Fruit fly (Drosophila melanogaster) whole organism, prepupa: ENCODE data around the gene Sugb.
A peak's percentile ranks its signal among the peaks of the same experiment; 100 is the strongest.

Experiments
- Blimp-1 ChIP-seq: fragments of 200-800 bp; sonication (Bioruptor generic); optimal IDR thresholded peaks from 3 replicates; lab custom pipeline; 2017; ENCODE audit warnings: missing biosample characterization, missing genetic modification characterization, mild to moderate bottlenecking, moderate library complexity, missing genetic modification reagents
- CG10631 ChIP-seq: fragments of 200-800 bp; sonication (Bioruptor generic); optimal IDR thresholded peaks from 2 replicates; lab custom pipeline; 2016; ENCODE audit warnings: missing biosample characterization, missing genetic modification characterization
- CG10669 ChIP-seq: fragments of 200-800 bp; sonication (Bioruptor generic); optimal IDR thresholded peaks from 3 replicates; lab custom pipeline; 2018; ENCODE audit warnings: missing biosample characterization, mild to moderate bottlenecking, missing genetic modification characterization, moderate library complexity
- CG11294 ChIP-seq: fragments of 200-800 bp; sonication (Bioruptor generic); IDR thresholded peaks from 2 replicates; pipeline ENCODE4 v1.3.6; 2022; ENCODE audit warnings: missing biosample characterization, missing genetic modification characterization
- CG11762 ChIP-seq: fragments of 200-800 bp; sonication (Bioruptor generic); optimal IDR thresholded peaks from 3 replicates; lab custom pipeline; 2016; ENCODE audit warnings: missing biosample characterization, missing genetic modification characterization; ENCODE audit not compliant: insufficient read depth
- CG11902 ChIP-seq: fragments of 200-800 bp; sonication (Bioruptor generic); optimal IDR thresholded peaks from 3 replicates; lab custom pipeline; 2016; ENCODE audit warnings: missing biosample characterization, missing genetic modification characterization
- CG15336 ChIP-seq: fragments of 200-800 bp; sonication (Bioruptor generic); IDR thresholded peaks from 2 replicates; pipeline ENCODE4 v1.3.6; 2022; ENCODE audit warnings: missing biosample characterization, missing genetic modification characterization
- CG1621 ChIP-seq: fragments of 200-800 bp; sonication (Bioruptor generic); optimal IDR thresholded peaks from 3 replicates; lab custom pipeline; 2018; ENCODE audit warnings: missing biosample characterization, mild to moderate bottlenecking, missing genetic modification characterization
- CG16779 ChIP-seq: fragments of 200-800 bp; sonication (Bioruptor generic); optimal IDR thresholded peaks from 3 replicates; lab custom pipeline; 2017; ENCODE audit warnings: missing biosample characterization, mild to moderate bottlenecking, missing genetic modification characterization
- CG3032 ChIP-seq: fragments of 200-800 bp; optimal IDR thresholded peaks from 2 replicates; lab custom pipeline; 2019; ENCODE audit warnings: missing biosample characterization, mild to moderate bottlenecking, missing genetic modification characterization, moderate library complexity
- CG31627 ChIP-seq: fragments of 200-800 bp; sonication (Bioruptor generic); optimal IDR thresholded peaks from 3 replicates; lab custom pipeline; 2016; ENCODE audit warnings: missing biosample characterization, missing genetic modification characterization
- CG32006 ChIP-seq: fragments of 200-800 bp; sonication (Bioruptor generic); optimal IDR thresholded peaks from 3 replicates; lab custom pipeline; 2017; ENCODE audit warnings: missing biosample characterization, mild to moderate bottlenecking, missing genetic modification characterization
- CG34406 ChIP-seq: fragments of 200-800 bp; sonication (Bioruptor generic); optimal IDR thresholded peaks from 3 replicates; lab custom pipeline; 2016; ENCODE audit warnings: missing biosample characterization, missing genetic modification characterization
- CG3919 ChIP-seq: fragments of 200-800 bp; sonication (Bioruptor generic); optimal IDR thresholded peaks from 3 replicates; lab custom pipeline; 2016; ENCODE audit warnings: missing biosample characterization, missing genetic modification characterization
- CG4318 ChIP-seq: fragments of 200-800 bp; sonication (Bioruptor generic); optimal IDR thresholded peaks from 3 replicates; lab custom pipeline; 2017; ENCODE audit warnings: missing biosample characterization, mild to moderate bottlenecking, missing genetic modification characterization
- CG6276 ChIP-seq: fragments of 200-800 bp; sonication (Bioruptor generic); optimal IDR thresholded peaks from 2 replicates; lab custom pipeline; 2017; ENCODE audit warnings: missing biosample characterization, mild to moderate bottlenecking, missing genetic modification characterization
- CG6792 ChIP-seq: fragments of 200-800 bp; sonication (Bioruptor generic); optimal IDR thresholded peaks from 3 replicates; lab custom pipeline; 2016; ENCODE audit warnings: missing biosample characterization, missing genetic modification characterization
- CG6808 ChIP-seq: fragments of 200-800 bp; sonication (Bioruptor generic); optimal IDR thresholded peaks from 3 replicates; lab custom pipeline; 2017; ENCODE audit warnings: missing biosample characterization, missing genetic modification characterization, mild to moderate bottlenecking, moderate library complexity, missing genetic modification reagents
- CG6854 ChIP-seq: fragments of 200-800 bp; sonication (Bioruptor generic); optimal IDR thresholded peaks from 2 replicates; lab custom pipeline; 2017; ENCODE audit warnings: missing biosample characterization, mild to moderate bottlenecking, missing genetic modification characterization
- CG7368 ChIP-seq: fragments of 200-800 bp; sonication (Bioruptor generic); optimal IDR thresholded peaks from 3 replicates; lab custom pipeline; 2016; ENCODE audit warnings: missing biosample characterization, missing genetic modification characterization
- CG8119 ChIP-seq: fragments of 200-800 bp; sonication (Bioruptor generic); IDR thresholded peaks from 3 replicates; pipeline ENCODE4 v1.3.6; 2022; ENCODE audit warnings: missing biosample characterization, missing genetic modification characterization
- CG8319 ChIP-seq: fragments of 200-800 bp; sonication (Bioruptor generic); optimal IDR thresholded peaks from 3 replicates; lab custom pipeline; 2016; ENCODE audit warnings: missing biosample characterization, missing genetic modification characterization
- CG8632 ChIP-seq: fragments of 200-800 bp; sonication (Bioruptor generic); optimal IDR thresholded peaks from 3 replicates; lab custom pipeline; 2016; ENCODE audit warnings: missing biosample characterization, missing genetic modification characterization
- CG9139 ChIP-seq: fragments of 200-800 bp; sonication (Bioruptor generic); optimal IDR thresholded peaks from 3 replicates; lab custom pipeline; 2017; ENCODE audit warnings: missing biosample characterization, mild to moderate bottlenecking, missing genetic modification characterization
- Eip75B ChIP-seq: fragments of 200-800 bp; sonication (Bioruptor generic); optimal IDR thresholded peaks from 3 replicates; lab custom pipeline; 2016; ENCODE audit warnings: missing biosample characterization, missing genetic modification characterization
- Eip78C ChIP-seq: fragments of 200-800 bp; sonication (Bioruptor generic); peaks from one replicate; lab custom pipeline; 2016; ENCODE audit warnings: missing biosample characterization, missing genetic modification characterization
- Eip93F ChIP-seq: fragments of 200-800 bp; sonication (Bioruptor generic); optimal IDR thresholded peaks from 2 replicates; lab custom pipeline; 2016; ENCODE audit warnings: missing biosample characterization, mild to moderate bottlenecking, missing genetic modification characterization
- Ets21C ChIP-seq: fragments of 200-800 bp; sonication (Bioruptor generic); optimal IDR thresholded peaks from 3 replicates; lab custom pipeline; 2016; ENCODE audit warnings: missing biosample characterization, missing genetic modification characterization
- Ets96B ChIP-seq: fragments of 200-800 bp; optimal IDR thresholded peaks from 2 replicates; lab custom pipeline; 2019; ENCODE audit warnings: missing biosample characterization, mild to moderate bottlenecking, missing genetic modification characterization, moderate library complexity
- Gug ChIP-seq: fragments of 200-800 bp; sonication (Bioruptor generic); IDR thresholded peaks from 2 replicates; pipeline ENCODE4 v1.3.6; 2022; ENCODE audit warnings: missing biosample characterization, missing genetic modification characterization
- Hr39 ChIP-seq: fragments of 200-800 bp; sonication (Bioruptor generic); optimal IDR thresholded peaks from 2 replicates; lab custom pipeline; 2016; ENCODE audit warnings: missing biosample characterization, missing genetic modification characterization
- Lpt ChIP-seq: fragments of 200-800 bp; sonication (Bioruptor generic); optimal IDR thresholded peaks from 3 replicates; lab custom pipeline; 2016; ENCODE audit warnings: missing biosample characterization, missing genetic modification characterization
- Met ChIP-seq: fragments of 200-800 bp; sonication (Bioruptor generic); optimal IDR thresholded peaks from 3 replicates; lab custom pipeline; 2016; ENCODE audit warnings: missing biosample characterization, missing genetic modification characterization
- OdsH ChIP-seq: fragments of 200-800 bp; sonication (Bioruptor generic); optimal IDR thresholded peaks from 3 replicates; lab custom pipeline; 2016; ENCODE audit warnings: missing biosample characterization, missing genetic modification characterization
- Smox ChIP-seq: fragments of 200-800 bp; sonication (Bioruptor generic); optimal IDR thresholded peaks from 3 replicates; lab custom pipeline; 2016; ENCODE audit warnings: missing biosample characterization, missing genetic modification characterization
- Sox14 ChIP-seq: fragments of 200-800 bp; sonication (Bioruptor generic); optimal IDR thresholded peaks from 3 replicates; lab custom pipeline; 2016; ENCODE audit warnings: missing biosample characterization, missing genetic modification characterization
- achi ChIP-seq: fragments of 200-800 bp; sonication (Bioruptor generic); optimal IDR thresholded peaks from 3 replicates; lab custom pipeline; 2016; ENCODE audit warnings: missing biosample characterization, missing genetic modification characterization
- acj6 ChIP-seq: fragments of 200-800 bp; sonication (Bioruptor generic); optimal IDR thresholded peaks from 3 replicates; lab custom pipeline; 2016; ENCODE audit warnings: missing biosample characterization, missing genetic modification characterization
- dsx ChIP-seq: fragments of 200-800 bp; optimal IDR thresholded peaks from 3 replicates; lab custom pipeline; 2019; ENCODE audit warnings: missing biosample characterization, mild to moderate bottlenecking, missing genetic modification characterization, moderate library complexity; ENCODE audit not compliant: poor library complexity, severe bottlenecking
- eg ChIP-seq: fragments of 200-800 bp; sonication (Bioruptor generic); IDR thresholded peaks from 3 replicates; pipeline ENCODE4 v1.3.6; 2022; ENCODE audit warnings: missing biosample characterization, missing genetic modification characterization
- esn ChIP-seq: fragments of 200-800 bp; sonication (Bioruptor generic); optimal IDR thresholded peaks from 2 replicates; lab custom pipeline; 2016; ENCODE audit warnings: missing biosample characterization, mild to moderate bottlenecking, missing genetic modification characterization, moderate library complexity
- fd59A ChIP-seq: fragments of 200-800 bp; sonication (Bioruptor generic); optimal IDR thresholded peaks from 2 replicates; lab custom pipeline; 2017; ENCODE audit warnings: missing biosample characterization, mild to moderate bottlenecking, missing genetic modification characterization, missing genetic modification reagents
- lz ChIP-seq: fragments of 200-800 bp; sonication (Bioruptor generic); optimal IDR thresholded peaks from 3 replicates; lab custom pipeline; 2016; ENCODE audit warnings: missing biosample characterization, missing genetic modification characterization
- net ChIP-seq: fragments of 200-800 bp; sonication (Bioruptor generic); optimal IDR thresholded peaks from 3 replicates; lab custom pipeline; 2016; ENCODE audit warnings: missing biosample characterization, missing genetic modification characterization
- salr ChIP-seq, 2 experiments: fragments of 200-800 bp; sonication (Bioruptor generic); optimal IDR thresholded peaks; 3 replicates each; lab custom pipeline; 2016 to 2018; ENCODE audit warnings: missing biosample characterization in 2 of 2, missing genetic modification characterization in 2 of 2, mild to moderate bottlenecking in 1 of 2
- spab ChIP-seq: fragments of 200-800 bp; sonication (Bioruptor generic); optimal IDR thresholded peaks from 2 replicates; lab custom pipeline; 2017; ENCODE audit warnings: missing biosample characterization, mild to moderate bottlenecking, missing genetic modification characterization, missing genetic modification reagents
- ss ChIP-seq, 2 experiments: fragments of 200-800 bp; sonication (Bioruptor generic); optimal IDR thresholded peaks; 2 replicates in 1 of 2; 3 replicates in 1 of 2; lab custom pipeline; 2017 to 2018; ENCODE audit warnings: mild to moderate bottlenecking in 2 of 2, missing biosample characterization in 2 of 2, missing genetic modification characterization in 2 of 2, moderate library complexity in 1 of 2

Gene Sugb

dm6 chr3L:11712839-11713238 is 29.1 kb downstream of the Sugb start (continued):
- TF ChIP-seq esn: no peak
- TF ChIP-seq lz (GFP tag; lab: Kevin White, UChicago): no peak
- no peak for TF ChIP-seq Hr39 (GFP tag; lab: Kevin White, UChicago)
- peak; percentile 43 for TF ChIP-seq CG10669 (GFP tag; lab: Kevin White, UChicago)
- TF ChIP-seq CG1621: no peak
- TF ChIP-seq Met (GFP tag; lab: Kevin White, UChicago): no peak
- TF ChIP-seq CG6792 (GFP tag; lab: Kevin White, UChicago): peak; percentile 1
- peak; percentile 29 for TF ChIP-seq CG10631 (GFP tag; lab: Kevin White, UChicago)
- TF ChIP-seq CG16779 (tag; lab: Kevin White, UChicago): no peak
- TF ChIP-seq Eip93F (GFP tag; lab: Kevin White, UChicago): no peak
- TF ChIP-seq CG31627 (GFP tag; lab: Kevin White, UChicago): no peak
- peak; percentile 32 for TF ChIP-seq spab (GFP tag; lab: Kevin White, UChicago)
- TF ChIP-seq CG4318 (GFP tag; lab: Kevin White, UChicago): no peak
- peak; percentile 18 for TF ChIP-seq CG9139
- TF ChIP-seq Smox (GFP tag; lab: Kevin White, UChicago): no peak
- peak; percentile 19 for TF ChIP-seq acj6
- no peak for TF ChIP-seq CG6276
- TF ChIP-seq Lpt (GFP tag; lab: Kevin White, UChicago): no peak
- TF ChIP-seq CG34406: no peak
- no peak for TF ChIP-seq CG7368 (GFP tag; lab: Kevin White, UChicago)
- TF ChIP-seq CG11902 (GFP tag; lab: Kevin White, UChicago): no peak
- TF ChIP-seq salr (GFP tag; optimal IDR thresholded peaks at IDR 0.05; lab: Kevin White, UChicago): no peak
- no peak for TF ChIP-seq Blimp-1 (GFP tag; lab: Kevin White, UChicago)
- no peak for TF ChIP-seq CG8632 (GFP tag; lab: Kevin White, UChicago)
- TF ChIP-seq Ets21C (GFP tag; lab: Kevin White, UChicago): no peak

dm6 chr3L:11715187-11715586 is 31.4 kb downstream of the Sugb start, which contains the start of gene CG14132:
Gene CG14132, minus strand, starts transcription at chr3L:11715285.
- TF ChIP-seq CG6808 (GFP tag; lab: Kevin White, UChicago) (peak; percentile 13), Eip78C (GFP tag; lab: Kevin White, UChicago) (peak; percentile 31), net (GFP tag; lab: Kevin White, UChicago) (peak; percentile 0), CG15336 (GFP tag; lab: Robert Waterston, UW) (0 out of 2 replicates have a peak, but pooled peaks have one; percentile 28), CG6854 (GFP tag; lab: Kevin White, UChicago) (peak; percentile 36), CG8319 (GFP tag; lab: Kevin White, UChicago) (no peak), CG3919 (GFP tag; lab: Kevin White, UChicago) (peak; percentile 22), CG11294 (GFP tag; lab: Robert Waterston, UW) (no peak), ss (GFP tag; optimal IDR thresholded peaks at IDR 0.05; lab: Kevin White, UChicago) (no peak), OdsH (GFP tag; lab: Kevin White, UChicago) (no peak), CG1621 (peak; percentile 91), Eip75B (GFP tag; lab: Kevin White, UChicago) (peak; percentile 2), eg (0 out of 3 replicates have a peak, but pooled peaks have one; percentile 39), CG8119 (0 out of 3 replicates have a peak, but pooled peaks have one; percentile 31), esn (no peak)

DNA sequence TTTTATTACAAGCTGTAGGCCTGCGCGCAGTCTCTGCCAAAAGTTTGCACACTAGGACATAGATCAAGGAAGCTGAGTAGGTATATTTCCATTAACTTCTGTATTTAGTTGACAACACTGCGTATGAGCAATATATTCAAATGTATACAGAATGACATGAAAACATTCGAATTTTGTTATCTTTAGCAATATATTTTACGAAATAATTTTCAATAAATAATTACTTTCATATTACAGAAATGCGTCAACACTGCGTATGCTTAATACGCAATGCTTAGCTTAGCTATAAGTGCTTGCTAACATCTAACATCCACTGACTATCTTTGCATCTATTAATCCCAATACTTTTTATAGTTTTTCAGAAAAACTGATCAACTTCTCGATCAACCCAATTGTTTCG is 32.6 kb downstream of the Sugb start:
- TF ChIP-seq CG32006 (GFP tag; lab: Kevin White, UChicago) (peak; percentile 30), CG10669 (GFP tag; lab: Kevin White, UChicago) (peak; percentile 29), eg (0 out of 3 replicates have a peak, but pooled peaks have one; percentile 9), CG31627 (GFP tag; lab: Kevin White, UChicago) (no peak), Ets96B (peak; percentile 4), CG11762 (no peak), salr (GFP tag; optimal IDR thresholded peaks at IDR 0.05; lab: Kevin White, UChicago) (peak in 1 of 2 experiments; percentile 2), fd59A (GFP tag; lab: Kevin White, UChicago) (peak; percentile 11), ss (GFP tag; optimal IDR thresholded peaks at IDR 0.05; lab: Kevin White, UChicago) (peak; percentile 26 to 48), net (GFP tag; lab: Kevin White, UChicago) (peak; percentile 16), dsx (GFP tag; lab: Kevin White, UChicago) (peak; percentile 20), Sox14 (GFP tag; lab: Kevin White, UChicago) (no peak), Eip78C (GFP tag; lab: Kevin White, UChicago) (peak; percentile 70), CG3032 (peak; percentile 29), CG10631 (GFP tag; lab: Kevin White, UChicago) (no peak), Gug (no peak), CG7368 (GFP tag; lab: Kevin White, UChicago) (no peak), achi (GFP tag; lab: Kevin White, UChicago) (peak; percentile 3), CG6808 (GFP tag; lab: Kevin White, UChicago) (peak; percentile 49)
